Fruit fly (Drosophila melanogaster) whole organism, embryonic: ENCODE measurements around the gene Spx.

Experiments
- Adf1 ChIP-seq: fragments of 200-800 bp; sonication (Bioruptor generic); IDR thresholded peaks from 2 replicates; pipeline ENCODE4 v1.3.6; 2022; ENCODE audit warnings: missing biosample characterization, missing genetic modification characterization
- CG8924 ChIP-seq: fragments of 200-800 bp; optimal IDR thresholded peaks from 3 replicates; lab custom pipeline; 2019; ENCODE audit warnings: missing biosample characterization, mild to moderate bottlenecking, missing genetic modification characterization, moderate library complexity
- CoRest ChIP-seq: fragments of 200-800 bp; sonication (Bioruptor generic); optimal IDR thresholded peaks from 3 replicates; lab custom pipeline; 2018; ENCODE audit warnings: missing biosample characterization, mild to moderate bottlenecking, missing genetic modification characterization, moderate library complexity
- NK7.1 ChIP-seq: fragments of 200-800 bp; sonication (Bioruptor generic); optimal IDR thresholded peaks from 3 replicates; lab custom pipeline; 2016; ENCODE audit warnings: missing biosample characterization, missing genetic modification characterization
- ind ChIP-seq: fragments of 200-800 bp; sonication (Bioruptor generic); optimal IDR thresholded peaks from 3 replicates; lab custom pipeline; 2016; ENCODE audit warnings: missing biosample characterization, missing genetic modification characterization
- lov ChIP-seq, 2 experiments: fragments of 200-800 bp in 1 of 2; fragments of >200 bp in 1 of 2; sonication (Bioruptor generic) in 1 of 2; IDR thresholded peaks in 1 of 2; optimal IDR thresholded peaks in 1 of 2; 2 replicates in 1 of 2; 3 replicates in 1 of 2; pipeline versions ENCODE4 v1.3.6 to Lab custom; 2017 to 2022; ENCODE audit warnings: missing biosample characterization in 1 of 2, missing genetic modification characterization in 1 of 2
- onecut ChIP-seq: fragments of 200-800 bp; sonication (Bioruptor generic); IDR thresholded peaks from 2 replicates; pipeline ENCODE4 v1.3.6; 2022; ENCODE audit warnings: missing biosample characterization, missing genetic modification characterization
- org-1 ChIP-seq: fragments of 200-800 bp; sonication (Bioruptor generic); optimal IDR thresholded peaks from 2 replicates; lab custom pipeline; 2017; ENCODE audit warnings: missing biosample characterization, missing genetic modification characterization
- sima ChIP-seq: fragments of 200-800 bp; sonication (Bioruptor generic); optimal IDR thresholded peaks from 2 replicates; lab custom pipeline; 2016; ENCODE audit warnings: missing biosample characterization, missing genetic modification characterization
- tap ChIP-seq: fragments of 200-800 bp; optimal IDR thresholded peaks from 3 replicates; lab custom pipeline; 2019; ENCODE audit warnings: missing biosample characterization, mild to moderate bottlenecking, missing genetic modification characterization, moderate library complexity

DNA sequence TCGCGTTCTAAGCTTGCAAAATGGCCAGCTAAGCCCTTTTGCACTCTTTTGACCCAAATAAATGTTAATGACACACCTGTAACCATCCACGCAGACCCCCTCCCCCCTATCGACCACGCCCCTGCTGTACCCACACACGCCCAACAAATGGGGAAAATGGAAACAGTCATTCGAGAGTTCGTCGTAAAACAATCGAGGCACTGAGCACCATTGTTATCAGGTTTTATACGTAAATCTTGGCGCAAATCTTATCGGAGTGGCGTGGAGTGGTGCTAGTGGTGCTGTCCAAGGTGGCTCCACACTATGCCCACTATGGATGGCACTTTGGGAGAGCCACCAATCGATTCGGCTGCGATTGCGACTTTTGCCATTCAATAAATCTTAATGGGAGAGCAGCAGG is 8.8 kb downstream of the Spx start:
- TF ChIP-seq org-1 (no peak), lov (optimal IDR thresholded peaks at IDR 0.05; lab: Kevin White, UChicago) (no peak), lov (GFP tag; IDR thresholded peaks at IDR 0.05; lab: Robert Waterston, UW) (no peak), tap (no peak), onecut (no peak), sima (GFP tag; lab: Kevin White, UChicago) (no peak), CoRest (tag; lab: Kevin White, UChicago) (no peak), NK7.1 (no peak), Adf1 (no peak), CG8924 (tag; lab: Kevin White, UChicago) (no peak), ind (GFP tag; lab: Kevin White, UChicago) (no peak)
